Fruit fly (Drosophila melanogaster) whole organism, embryonic: ENCODE results near the gene CG15414.

Experiments used
- B-H1 ChIP-seq: fragments of 200-800 bp; sonication (Bioruptor generic); IDR thresholded peaks from 3 replicates; pipeline ENCODE4 v1.3.6; 2022; ENCODE audit warnings: missing biosample characterization, missing genetic modification characterization
- BEAF-32 ChIP-seq: fragments of 200-800 bp; sonication (Bioruptor generic); optimal IDR thresholded peaks from 3 replicates; lab custom pipeline; 2017; ENCODE audit warnings: missing biosample characterization, missing genetic modification characterization, mild to moderate bottlenecking, moderate library complexity, missing genetic modification reagents
- CG10267 ChIP-seq: fragments of 200-800 bp; sonication (Bioruptor generic); optimal IDR thresholded peaks from 2 replicates; lab custom pipeline; 2018; ENCODE audit warnings: missing biosample characterization, mild to moderate bottlenecking, missing genetic modification characterization, moderate library complexity
- CG11398 ChIP-seq: fragments of 200-800 bp; sonication (Bioruptor generic); optimal IDR thresholded peaks from 2 replicates; lab custom pipeline; 2016; ENCODE audit warnings: missing biosample characterization, missing genetic modification characterization
- CG13775 ChIP-seq: fragments of 200-800 bp; sonication (Bioruptor generic); optimal IDR thresholded peaks from 3 replicates; lab custom pipeline; 2017; ENCODE audit warnings: missing biosample characterization, mild to moderate bottlenecking, missing genetic modification characterization
- CG14050 ChIP-seq: fragments of 200-800 bp; sonication (Bioruptor generic); IDR thresholded peaks from 3 replicates; pipeline ENCODE4 v1.3.6; 2022; ENCODE audit warnings: missing biosample characterization, missing genetic modification characterization
- CG14441 ChIP-seq: fragments of 200-800 bp; sonication (Bioruptor generic); IDR thresholded peaks from 2 replicates; pipeline ENCODE4 v1.3.6; 2022; ENCODE audit warnings: missing biosample characterization, missing genetic modification characterization
- CG1529 ChIP-seq: fragments of 200-800 bp; sonication (Bioruptor generic); optimal IDR thresholded peaks from 3 replicates; lab custom pipeline; 2018; ENCODE audit warnings: missing biosample characterization, missing genetic modification characterization
- CG15601 ChIP-seq: fragments of 200-800 bp; sonication (Bioruptor generic); optimal IDR thresholded peaks from 3 replicates; lab custom pipeline; 2019; ENCODE audit warnings: missing biosample characterization, mild to moderate bottlenecking, missing genetic modification characterization, moderate library complexity
- CG16813 ChIP-seq: fragments of 200-800 bp; sonication (Bioruptor generic); IDR thresholded peaks from 3 replicates; pipeline ENCODE4 v1.3.6; 2022; ENCODE audit warnings: missing biosample characterization, missing genetic modification characterization; ENCODE audit not compliant: partially characterized antibody
- CG17359 ChIP-seq: fragments of 200-800 bp; sonication (Bioruptor generic); optimal IDR thresholded peaks from 3 replicates; lab custom pipeline; 2018; ENCODE audit warnings: missing biosample characterization, mild to moderate bottlenecking, missing genetic modification characterization, moderate library complexity
- CG7271 ChIP-seq: fragments of 200-800 bp; sonication (Bioruptor generic); optimal IDR thresholded peaks from 2 replicates; lab custom pipeline; 2018; ENCODE audit warnings: missing biosample characterization, mild to moderate bottlenecking, missing genetic modification characterization, moderate library complexity
- CG7928 ChIP-seq: fragments of 200-800 bp; sonication (Bioruptor generic); optimal IDR thresholded peaks from 2 replicates; lab custom pipeline; 2017; ENCODE audit warnings: missing biosample characterization, mild to moderate bottlenecking, missing genetic modification characterization
- CG7963 ChIP-seq: fragments of 200-800 bp; sonication (Bioruptor generic); IDR thresholded peaks from 3 replicates; pipeline ENCODE4 v1.3.6; 2022; ENCODE audit warnings: missing biosample characterization, missing genetic modification characterization; ENCODE audit not compliant: partially characterized antibody
- CG8281 ChIP-seq: fragments of 200-800 bp; sonication (Bioruptor generic); optimal IDR thresholded peaks from 2 replicates; lab custom pipeline; 2018; ENCODE audit warnings: missing biosample characterization, mild to moderate bottlenecking, missing genetic modification characterization, moderate library complexity
- CG9727 ChIP-seq: fragments of 200-800 bp; sonication (Bioruptor generic); optimal IDR thresholded peaks from 3 replicates; lab custom pipeline; 2017; ENCODE audit warnings: missing biosample characterization, mild to moderate bottlenecking, missing genetic modification characterization
- CTCF ChIP-seq: fragments of 200-800 bp; sonication (Bioruptor generic); optimal IDR thresholded peaks from 2 replicates; lab custom pipeline; 2017; ENCODE audit warnings: missing biosample characterization, mild to moderate bottlenecking, missing genetic modification characterization, moderate library complexity
- CoRest ChIP-seq: fragments of 200-800 bp; sonication (Bioruptor generic); optimal IDR thresholded peaks from 3 replicates; lab custom pipeline; 2018; ENCODE audit warnings: missing biosample characterization, mild to moderate bottlenecking, missing genetic modification characterization, moderate library complexity
- D19A ChIP-seq: fragments of 200-800 bp; optimal IDR thresholded peaks from 3 replicates; lab custom pipeline; 2019; ENCODE audit warnings: missing biosample characterization, mild to moderate bottlenecking, missing genetic modification characterization, moderate library complexity
- D19B ChIP-seq: fragments of 200-800 bp; sonication (Bioruptor generic); optimal IDR thresholded peaks from 2 replicates; lab custom pipeline; 2017; ENCODE audit warnings: missing biosample characterization, mild to moderate bottlenecking, missing genetic modification characterization
- Dbx ChIP-seq: fragments of 200-800 bp; sonication (Bioruptor generic); IDR thresholded peaks from 3 replicates; pipeline ENCODE4 v1.3.6; 2022; ENCODE audit warnings: missing biosample characterization, missing genetic modification characterization
- Dip3 ChIP-seq: fragments of 200-800 bp; sonication (Bioruptor generic); optimal IDR thresholded peaks from 3 replicates; lab custom pipeline; 2016; ENCODE audit warnings: missing biosample characterization, missing genetic modification characterization
- Gsc ChIP-seq: fragments of 200-800 bp; sonication (Bioruptor generic); IDR thresholded peaks from 2 replicates; pipeline ENCODE4 v1.3.6; 2022; ENCODE audit warnings: missing biosample characterization, missing genetic modification characterization
- Hey ChIP-seq: fragments of 200-800 bp; sonication (Bioruptor generic); optimal IDR thresholded peaks from 3 replicates; lab custom pipeline; 2018; ENCODE audit warnings: missing biosample characterization, mild to moderate bottlenecking, missing genetic modification characterization
- Hr3 ChIP-seq: fragments of 200-800 bp; sonication (Bioruptor generic); optimal IDR thresholded peaks from 3 replicates; lab custom pipeline; 2016; ENCODE audit warnings: missing biosample characterization, missing genetic modification characterization
- MESR4 ChIP-seq: fragments of 200-800 bp; sonication (Bioruptor generic); optimal IDR thresholded peaks from 2 replicates; lab custom pipeline; 2018; ENCODE audit warnings: missing biosample characterization, mild to moderate bottlenecking, missing genetic modification characterization, moderate library complexity
- Mes4 ChIP-seq: fragments of 200-800 bp; sonication (Bioruptor generic); optimal IDR thresholded peaks from 2 replicates; lab custom pipeline; 2016; ENCODE audit warnings: missing biosample characterization, missing genetic modification characterization
- NFAT ChIP-seq: fragments of 200-800 bp; sonication (Bioruptor generic); IDR thresholded peaks from 2 replicates; pipeline ENCODE4 v1.3.6; 2022; ENCODE audit warnings: missing biosample characterization, missing genetic modification characterization
- Oli ChIP-seq: fragments of 200-800 bp; sonication (Bioruptor generic); optimal IDR thresholded peaks from 2 replicates; lab custom pipeline; 2018; ENCODE audit warnings: missing biosample characterization, mild to moderate bottlenecking, missing genetic modification characterization, moderate library complexity
- Poxn ChIP-seq: fragments of 200-800 bp; sonication (Bioruptor generic); IDR thresholded peaks from 2 replicates; pipeline ENCODE4 v1.3.6; 2022; ENCODE audit warnings: missing biosample characterization, missing genetic modification characterization
- Sin3A ChIP-seq: fragments of >200 bp; optimal IDR thresholded peaks from 2 replicates; lab custom pipeline; 2018
- Stat92E ChIP-seq, 3 experiments: fragments of >200 bp in 2 of 3; fragments of 200-800 bp in 1 of 3; sonication (Bioruptor generic) in 1 of 3; optimal IDR thresholded peaks; 2 replicates each; lab custom pipeline; 2017 to 2019; ENCODE audit warnings: missing biosample characterization in 3 of 3, missing genetic modification characterization in 3 of 3, mild to moderate bottlenecking in 1 of 3, moderate library complexity in 1 of 3
- Xrp1 ChIP-seq: fragments of 200-800 bp; sonication (Bioruptor generic); IDR thresholded peaks from 2 replicates; pipeline ENCODE4 v1.3.6; 2022; ENCODE audit warnings: missing biosample characterization, missing genetic modification characterization
- cato ChIP-seq: fragments of 200-800 bp; sonication (Bioruptor generic); optimal IDR thresholded peaks from 2 replicates; lab custom pipeline; 2016; ENCODE audit warnings: missing biosample characterization, missing genetic modification characterization, borderline replicate concordance
- crc ChIP-seq: fragments of 200-800 bp; sonication (Bioruptor generic); optimal IDR thresholded peaks from 2 replicates; lab custom pipeline; 2016; ENCODE audit warnings: missing biosample characterization, missing genetic modification characterization
- dati ChIP-seq: fragments of 200-800 bp; sonication (Bioruptor generic); IDR thresholded peaks from 2 replicates; pipeline ENCODE4 v1.3.6; 2022; ENCODE audit warnings: missing biosample characterization, missing genetic modification characterization
- dmrt99B ChIP-seq: fragments of 200-800 bp; sonication (Bioruptor generic); optimal IDR thresholded peaks from 2 replicates; lab custom pipeline; 2018; ENCODE audit warnings: missing biosample characterization, mild to moderate bottlenecking, missing genetic modification characterization, moderate library complexity
- dpn ChIP-seq, 2 experiments: fragments of 200-800 bp; sonication (Bioruptor generic); optimal IDR thresholded peaks; 3 replicates each; lab custom pipeline; 2016; ENCODE audit warnings: missing biosample characterization in 2 of 2, missing genetic modification characterization in 2 of 2
- insv ChIP-seq, 2 experiments: fragments of 200-800 bp; sonication (Bioruptor generic); optimal IDR thresholded peaks; 3 replicates each; lab custom pipeline; 2016 to 2018; ENCODE audit warnings: missing biosample characterization in 2 of 2, missing genetic modification characterization in 2 of 2
- inv ChIP-seq: fragments of 200-800 bp; sonication (Bioruptor generic); IDR thresholded peaks from 2 replicates; pipeline ENCODE4 v1.3.6; 2022; ENCODE audit warnings: missing biosample characterization, missing genetic modification characterization; ENCODE audit not compliant: partially characterized antibody
- kah ChIP-seq: fragments of 200-800 bp; sonication (Bioruptor generic); optimal IDR thresholded peaks from 2 replicates; lab custom pipeline; 2018; ENCODE audit warnings: missing biosample characterization, mild to moderate bottlenecking, missing genetic modification characterization
- luna ChIP-seq: fragments of 200-800 bp; sonication (Bioruptor generic); optimal IDR thresholded peaks from 2 replicates; lab custom pipeline; 2016; ENCODE audit warnings: missing biosample characterization, missing genetic modification characterization
- pb ChIP-seq: fragments of 200-800 bp; sonication (Bioruptor generic); optimal IDR thresholded peaks from 3 replicates; lab custom pipeline; 2016; ENCODE audit warnings: missing biosample characterization, missing genetic modification characterization
- pho ChIP-seq: fragments of 200-800 bp; sonication (Bioruptor generic); optimal IDR thresholded peaks from 2 replicates; lab custom pipeline; 2016; ENCODE audit warnings: missing biosample characterization, missing genetic modification characterization
- pnt ChIP-seq: fragments of 200-800 bp; sonication (Bioruptor generic); optimal IDR thresholded peaks from 3 replicates; lab custom pipeline; 2016; ENCODE audit warnings: missing biosample characterization, missing genetic modification characterization
- psq ChIP-seq: fragments of 200-800 bp; sonication (Bioruptor generic); optimal IDR thresholded peaks from 2 replicates; lab custom pipeline; 2017; ENCODE audit warnings: missing biosample characterization, missing genetic modification characterization
- ranshi ChIP-seq: fragments of 200-800 bp; sonication (Bioruptor generic); IDR thresholded peaks from 2 replicates; pipeline ENCODE4 v1.3.6; 2022; ENCODE audit warnings: missing biosample characterization, missing genetic modification characterization
- sens ChIP-seq: fragments of 200-800 bp; sonication (Bioruptor generic); peaks from one replicate; lab custom pipeline; 2016; ENCODE audit warnings: missing biosample characterization, missing genetic modification characterization
- so ChIP-seq: fragments of 200-800 bp; sonication (Bioruptor generic); IDR thresholded peaks from 3 replicates; pipeline ENCODE4 v1.3.6; 2022; ENCODE audit warnings: missing biosample characterization, missing genetic modification characterization
- ttk ChIP-seq: fragments of 200-800 bp; sonication (Bioruptor generic); IDR thresholded peaks from 2 replicates; pipeline ENCODE4 v2.1.2; 2022; ENCODE audit warnings: missing biosample characterization, missing genetic modification characterization
- unpg ChIP-seq: fragments of 200-800 bp; sonication (Bioruptor generic); optimal IDR thresholded peaks from 3 replicates; lab custom pipeline; 2018; ENCODE audit warnings: missing biosample characterization, mild to moderate bottlenecking, missing genetic modification characterization, moderate library complexity
- z ChIP-seq: fragments of 200-800 bp; sonication (Bioruptor generic); IDR thresholded peaks from 3 replicates; pipeline ENCODE4 v1.3.6; 2022; ENCODE audit warnings: missing biosample characterization, missing genetic modification characterization

The CG15414 gene

DNA sequence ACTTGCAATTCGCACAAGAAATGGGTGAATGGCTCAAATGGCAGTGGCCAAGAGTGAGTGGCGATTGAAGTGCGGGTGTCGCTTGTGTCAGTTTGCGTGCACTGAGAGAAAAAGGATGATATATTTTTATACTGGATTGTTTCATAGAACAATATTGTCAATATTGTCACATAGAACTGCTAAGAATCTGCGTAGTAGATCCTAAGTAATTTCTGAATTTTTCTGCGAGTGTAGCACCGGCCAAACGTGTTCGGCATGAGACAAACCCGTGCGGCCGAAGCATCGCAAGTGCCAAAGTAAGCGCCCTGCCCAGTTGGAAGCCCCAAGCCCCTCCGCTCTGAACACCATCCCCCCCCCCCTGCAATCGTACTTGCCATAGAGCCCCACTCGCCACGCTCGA is 50.5 kb downstream of the CG15414 start (continued):
- no peak for TF ChIP-seq MESR4 (GFP tag; lab: Kevin White, UChicago)
- no peak for TF ChIP-seq Dip3 (GFP tag; lab: Kevin White, UChicago)
- TF ChIP-seq CG16813 (GFP tag; lab: Robert Waterston, UW): no peak
- peak; percentile 37; the same call in 1 of the 3 replicates for TF ChIP-seq CG14050
- peak; percentile 17 for TF ChIP-seq crc (GFP tag; lab: Kevin White, UChicago)
- TF ChIP-seq unpg (GFP tag; lab: Kevin White, UChicago): peak; percentile 61
- TF ChIP-seq CG7963 (GFP tag; lab: Robert Waterston, UW): no peak
- TF ChIP-seq B-H1 (GFP tag; lab: Robert Waterston, UW): peak; percentile 81
- peak; percentile 48; the same call in 1 of the 2 replicates for TF ChIP-seq NFAT
- peak; percentile 45 to 59 for TF ChIP-seq dpn (GFP tag; optimal IDR thresholded peaks at IDR 0.05; lab: Kevin White, UChicago)
- peak; percentile 85 for TF ChIP-seq dmrt99B (tag; lab: Kevin White, UChicago)
- TF ChIP-seq Mes4 (GFP tag; lab: Kevin White, UChicago): peak; percentile 28
- peak; percentile 61 for TF ChIP-seq Oli
- TF ChIP-seq CG10267 (tag; lab: Kevin White, UChicago): peak; percentile 39
- no peak for TF ChIP-seq inv (GFP tag; lab: Robert Waterston, UW)
- TF ChIP-seq CTCF (GFP tag; lab: Kevin White, UChicago): peak; percentile 8
- TF ChIP-seq Hr3 (GFP tag; lab: Kevin White, UChicago): peak; percentile 57
- TF ChIP-seq pnt (GFP tag; lab: Kevin White, UChicago): peak; percentile 29
- no peak for TF ChIP-seq Hey (tag; lab: Kevin White, UChicago)
- peak; percentile 85 for TF ChIP-seq CG14441 (GFP tag; lab: Robert Waterston, UW)
- no peak for TF ChIP-seq Stat92E (GFP tag; optimal IDR thresholded peaks at IDR 0.05; lab: Kevin White, UChicago)
- TF ChIP-seq kah (GFP tag; lab: Kevin White, UChicago): peak; percentile 27
- no peak for TF ChIP-seq luna (GFP tag; lab: Kevin White, UChicago)
- TF ChIP-seq sens (GFP tag; lab: Kevin White, UChicago): peak; percentile 88
- TF ChIP-seq pho: no peak
- TF ChIP-seq CoRest: peak; percentile 31
- peak; percentile 7 for TF ChIP-seq psq (GFP tag; lab: Kevin White, UChicago)
- no peak for TF ChIP-seq pb (GFP tag; lab: Kevin White, UChicago)
- peak; percentile 54; the same call in 1 of the 2 replicates for TF ChIP-seq Gsc (GFP tag; lab: Robert Waterston, UW)
- TF ChIP-seq CG7928 (GFP tag; lab: Kevin White, UChicago): no peak
- TF ChIP-seq Xrp1 (GFP tag; lab: Robert Waterston, UW): peak; percentile 78
- peak; percentile 74; the same call in 2 of the 3 replicates for TF ChIP-seq so
- no peak for TF ChIP-seq insv (GFP tag; optimal IDR thresholded peaks at IDR 0.05; lab: Kevin White, UChicago)
- TF ChIP-seq CG11398 (GFP tag; lab: Kevin White, UChicago): no peak
- peak; percentile 59 for TF ChIP-seq CG1529
- TF ChIP-seq D19B (GFP tag; lab: Kevin White, UChicago): no peak
- no peak for TF ChIP-seq BEAF-32
- peak; percentile 19 for TF ChIP-seq CG13775
- TF ChIP-seq CG15601 (tag; lab: Kevin White, UChicago): no peak
- no peak for TF ChIP-seq D19A (tag; lab: Kevin White, UChicago)
- TF ChIP-seq CG7271 (tag; lab: Kevin White, UChicago): no peak
- TF ChIP-seq ranshi: peak; percentile 56
- no peak for TF ChIP-seq Sin3A (lab: Kevin White, UChicago)
- TF ChIP-seq Poxn: no peak
- TF ChIP-seq z (GFP tag; lab: Robert Waterston, UW): no peak
- TF ChIP-seq CG9727 (GFP tag; lab: Kevin White, UChicago): no peak
- TF ChIP-seq Dbx (GFP tag; lab: Robert Waterston, UW): 0 out of 3 replicates have a peak, but pooled peaks have one; percentile 43
- peak; percentile 83 for TF ChIP-seq ttk (GFP tag; lab: Robert Waterston, UW)
- TF ChIP-seq CG17359 (tag; lab: Kevin White, UChicago): peak; percentile 84
- TF ChIP-seq CG8281 (tag; lab: Kevin White, UChicago): peak; percentile 37
- TF ChIP-seq cato (GFP tag; lab: Kevin White, UChicago): peak; percentile 54
- peak; percentile 56; the same call in 1 of the 2 replicates for TF ChIP-seq dati
